Worm (Caenorhabditis elegans): Measurements from ENCODE around the gene C16C8.12.

ce11 chrII:3459199-3459598 lies 6.7 kb downstream of the C16C8.12 start:
- TF ChIP-seq mep-1 (tag; optimal IDR thresholded peaks at IDR 0.05) (no peak), unc-62 (GFP tag; optimal IDR thresholded peaks at IDR 0.05) (no peak), nhr-28 (tag; optimal IDR thresholded peaks at IDR 0.05) (no peak), lsy-2 (tag; optimal IDR thresholded peaks at IDR 0.05) (no peak), ztf-11 (tag; optimal IDR thresholded peaks at IDR 0.05) (no peak), lin-13 (tag; optimal IDR thresholded peaks at IDR 0.05) (no peak), pha-4 (tag; optimal IDR thresholded peaks at IDR 0.05) (no peak)

Measured in whole organism, mixed stage, embryonic.